Fruit fly (Drosophila melanogaster) whole organism, prepupa: ENCODE data around the gene Ubx.

Source experiments
- Blimp-1 ChIP-seq: fragments of 200-800 bp; sonication (Bioruptor generic); optimal IDR thresholded peaks from 3 replicates; lab custom pipeline; 2017; ENCODE audit warnings: missing biosample characterization, missing genetic modification characterization, mild to moderate bottlenecking, moderate library complexity, missing genetic modification reagents
- CG6808 ChIP-seq: fragments of 200-800 bp; sonication (Bioruptor generic); optimal IDR thresholded peaks from 3 replicates; lab custom pipeline; 2017; ENCODE audit warnings: missing biosample characterization, missing genetic modification characterization, mild to moderate bottlenecking, moderate library complexity, missing genetic modification reagents
- OdsH ChIP-seq: fragments of 200-800 bp; sonication (Bioruptor generic); optimal IDR thresholded peaks from 3 replicates; lab custom pipeline; 2016; ENCODE audit warnings: missing biosample characterization, missing genetic modification characterization
- pdm3 ChIP-seq: fragments of 200-800 bp; sonication (Bioruptor generic); optimal IDR thresholded peaks from 3 replicates; lab custom pipeline; 2016; ENCODE audit warnings: missing biosample characterization, missing genetic modification characterization

- no peak for TF ChIP-seq OdsH (GFP tag; lab: Kevin White, UChicago)
- TF ChIP-seq pdm3 (GFP tag; lab: Kevin White, UChicago) = no peak
- TF ChIP-seq Blimp-1 (GFP tag; lab: Kevin White, UChicago) = no peak
- TF ChIP-seq CG6808 (GFP tag; lab: Kevin White, UChicago) = no peak
These were observed 62.0 kb downstream of the Ubx start for dm6 chr3R:16672213-16672706.
